Worm (Caenorhabditis elegans) whole organism, early embryonic: ENCODE measurements around the gene ZK154.4.

Source experiments
- F13C5.2 ChIP-seq: sonication (generic microtip); optimal IDR thresholded peaks from 2 replicates; lab custom pipeline; 2017; ENCODE audit warnings: mild to moderate bottlenecking, missing genetic modification characterization, inconsistent platforms, missing compliant biosample characterization
- ama-1 ChIP-seq: fragments of 150-350 bp; optimal IDR thresholded peaks from 2 replicates; lab custom pipeline; 2014
- flt-1 ChIP-seq: fragments of 200-800 bp; sonication (Bioruptor generic); IDR thresholded peaks from 2 replicates; pipeline ENCODE4 v1.3.6; 2022; ENCODE audit warnings: missing genetic modification characterization, missing compliant biosample characterization
- hmg-4 ChIP-seq: fragments of 200-800 bp; sonication (Bioruptor generic); optimal IDR thresholded peaks from 2 replicates; lab custom pipeline; 2018; ENCODE audit warnings: mild to moderate bottlenecking, missing genetic modification characterization, missing compliant biosample characterization
- tra-4 ChIP-seq: sonication (generic microtip); optimal IDR thresholded peaks from 2 replicates; lab custom pipeline; 2017; ENCODE audit warnings: missing genetic modification characterization, missing compliant biosample characterization

DNA sequence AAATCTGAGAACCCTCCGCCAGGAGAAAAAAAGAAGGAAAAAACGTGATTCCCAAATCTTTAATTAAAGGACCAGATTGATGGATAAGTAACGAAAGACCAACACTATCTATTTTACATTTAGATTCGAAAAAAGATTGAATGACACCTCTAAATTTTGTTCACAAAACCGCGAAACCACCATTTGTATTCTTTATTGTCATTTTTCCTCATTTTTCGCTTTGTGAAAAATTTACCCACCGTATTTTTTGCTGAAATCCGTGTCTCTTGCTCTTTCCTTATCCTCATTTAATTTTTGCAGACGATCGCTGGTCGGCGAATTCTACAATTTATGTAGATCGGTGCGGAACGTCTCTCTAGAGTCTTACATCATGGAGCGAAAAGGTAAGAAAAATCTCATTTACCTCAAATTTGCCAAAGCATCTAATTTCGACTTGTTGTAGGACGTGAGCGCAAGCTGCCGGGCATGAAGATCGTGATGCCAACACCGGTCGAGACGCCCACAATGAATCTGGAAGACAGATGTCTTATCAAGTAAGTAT, 34.3 kb upstream of the ZK154.4 start, which contains the start of the genes sek-1 and R03G5.6:
- TF ChIP-seq flt-1 (GFP tag; lab: Robert Waterston, UW) (no peak), ama-1 (no peak), tra-4 (tag; lab: Kevin White, UChicago) (no peak), F13C5.2 (no peak), hmg-4 (GFP tag; lab: Kevin White, UChicago) (no peak)
